Worm (Caenorhabditis elegans) whole organism, young adult: Measurements from ENCODE around the gene lurp-1.

Source experiments
- dpl-1 ChIP-seq: fragments of 150-350 bp; optimal IDR thresholded peaks from 2 replicates; lab custom pipeline; 2014; ENCODE audit warnings: missing biosample characterization, missing genetic modification reagents, missing genetic modification characterization
- snpc-4 ChIP-seq, 5 experiments: fragments of 150-350 bp in 1 of 5; sonication (generic microtip) in 4 of 5; optimal IDR thresholded peaks; 2 replicates each; lab custom pipeline; 2014 to 2018; ENCODE audit warnings: missing genetic modification characterization in 5 of 5, missing biosample characterization in 3 of 5, antibody characterized with exemption in 2 of 5, mild to moderate bottlenecking in 2 of 5, missing compliant biosample characterization in 2 of 5, missing genotype in 2 of 5, moderate library complexity in 2 of 5, missing genetic modification reagents in 1 of 5

DNA sequence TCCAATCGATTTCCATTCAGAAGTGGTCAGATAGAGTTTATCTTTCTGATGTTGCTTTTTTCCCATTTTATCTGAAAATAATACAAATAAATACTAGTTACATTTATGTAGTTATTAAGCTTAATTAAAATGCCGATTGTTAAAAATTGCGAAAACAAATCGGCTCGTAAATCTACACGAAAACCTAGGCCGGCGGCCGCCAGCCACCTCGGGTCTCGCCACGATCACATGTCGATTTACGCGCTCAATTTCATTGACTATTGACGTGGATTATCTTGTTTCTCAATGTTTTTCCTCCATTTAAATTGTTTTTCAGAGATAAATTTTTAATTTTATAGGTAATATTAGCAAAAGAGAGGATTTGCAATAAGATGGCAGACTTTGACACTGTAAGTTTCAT is 8.2 kb upstream of the lurp-1 start, which contains the start of the genes cyn-4 and copz-1:
- TF ChIP-seq dpl-1 (peak; percentile 35), snpc-4 (GFP tag; optimal IDR thresholded peaks at IDR 0.05; lab: Kevin White, UChicago) (peak; percentile 13), snpc-4 (tag; optimal IDR thresholded peaks at IDR 0.05; lab: Kevin White, UChicago) (peak in 3 of 4 experiments; percentile 24 to 51 (median 47))
